Worm (Caenorhabditis elegans) whole organism, late embryonic: ENCODE measurements around the gene C54C6.4.

Experiments
- F13H6.1 ChIP-seq: sonication (generic microtip); optimal IDR thresholded peaks from 2 replicates; lab custom pipeline; 2016; ENCODE audit warnings: missing genetic modification characterization, missing compliant biosample characterization
- elt-2 ChIP-seq: sonication (generic microtip); optimal IDR thresholded peaks from 2 replicates; lab custom pipeline; 2016; ENCODE audit warnings: missing genetic modification reagents, missing genetic modification characterization, missing compliant biosample characterization
- ets-4 ChIP-seq: sonication (generic microtip); optimal IDR thresholded peaks from 2 replicates; lab custom pipeline; 2016; ENCODE audit warnings: missing genetic modification characterization, missing compliant biosample characterization
- fkh-10 ChIP-seq: fragments of 150-350 bp; optimal IDR thresholded peaks from 2 replicates; lab custom pipeline; 2014; ENCODE audit warnings: missing biosample characterization, missing genetic modification reagents, missing genetic modification characterization
- hlh-30 ChIP-seq: sonication (generic microtip); optimal IDR thresholded peaks from 2 replicates; lab custom pipeline; 2017; ENCODE audit warnings: antibody characterized with exemption, missing genetic modification characterization, missing compliant biosample characterization; ENCODE audit not compliant: insufficient read depth
- nfya-1 ChIP-seq: sonication (generic microtip); optimal IDR thresholded peaks from 2 replicates; lab custom pipeline; 2017; ENCODE audit warnings: missing genetic modification characterization, mild to moderate bottlenecking, missing compliant biosample characterization, antibody characterized with exemption, moderate library complexity
- pha-4 ChIP-seq: fragments of 150-350 bp; optimal IDR thresholded peaks from 2 replicates; lab custom pipeline; 2018; ENCODE audit warnings: missing biosample characterization, missing genetic modification reagents, missing genetic modification characterization

ce11 chrIII:3581636-3582035 is 28.2 kb downstream of the C54C6.4 start, which contains the start of gene C48D5.3:
- no peak for TF ChIP-seq elt-2 (tag; lab: Kevin White, UChicago)
- TF ChIP-seq pha-4 (tag; lab: Kevin White, UChicago), result no peak
- TF ChIP-seq nfya-1 (tag; lab: Kevin White, UChicago), result no peak
- no peak for TF ChIP-seq F13H6.1 (tag; lab: Kevin White, UChicago)
- TF ChIP-seq ets-4 (tag; lab: Kevin White, UChicago), result no peak
- no peak for TF ChIP-seq fkh-10
- no peak for TF ChIP-seq hlh-30
